Worm (Caenorhabditis elegans) whole organism, L2 larva: Measurements from ENCODE around the gene icap-1.
A peak's percentile ranks its signal among the peaks of the same experiment; 100 is the strongest.

Source experiments
- C34F6.9 ChIP-seq: fragments of 150-350 bp; optimal IDR thresholded peaks from 2 replicates; lab custom pipeline; 2014; ENCODE audit warnings: missing biosample characterization, missing genetic modification characterization
- F13H6.1 ChIP-seq: sonication (generic microtip); optimal IDR thresholded peaks from 2 replicates; lab custom pipeline; 2016; ENCODE audit warnings: missing genetic modification characterization, missing compliant biosample characterization
- R02D3.7 ChIP-seq: fragments of 150-350 bp; optimal IDR thresholded peaks from 2 replicates; lab custom pipeline; 2014; ENCODE audit warnings: missing biosample characterization, missing genetic modification characterization
- alr-1 ChIP-seq: fragments of 150-350 bp; optimal IDR thresholded peaks from 2 replicates; lab custom pipeline; 2014; ENCODE audit warnings: missing biosample characterization, missing genetic modification characterization
- aly-2 ChIP-seq: fragments of 150-350 bp; optimal IDR thresholded peaks from 2 replicates; lab custom pipeline; 2014; ENCODE audit warnings: missing biosample characterization, missing genetic modification characterization
- ama-1 ChIP-seq: fragments of 150-350 bp; optimal IDR thresholded peaks from 2 replicates; lab custom pipeline; 2018; ENCODE audit warnings: inconsistent platforms
- ceh-16 ChIP-seq: fragments of 150-350 bp; optimal IDR thresholded peaks from 2 replicates; lab custom pipeline; 2014; ENCODE audit warnings: missing biosample characterization, missing genetic modification characterization
- crh-2 ChIP-seq: sonication (generic microtip); optimal IDR thresholded peaks from 2 replicates; lab custom pipeline; 2017; ENCODE audit warnings: missing biosample characterization, missing genetic modification characterization
- egl-27 ChIP-seq: sonication (generic microtip); optimal IDR thresholded peaks from 3 replicates; lab custom pipeline; 2017; ENCODE audit warnings: missing biosample characterization, missing genetic modification reagents, missing genetic modification characterization
- fos-1 ChIP-seq: fragments of 150-350 bp; optimal IDR thresholded peaks from 2 replicates; lab custom pipeline; 2014; ENCODE audit warnings: missing biosample characterization, missing genetic modification characterization
- gmeb-1 ChIP-seq: fragments of 150-350 bp; optimal IDR thresholded peaks from 2 replicates; lab custom pipeline; 2014; ENCODE audit warnings: missing biosample characterization, missing genetic modification characterization
- lin-11 ChIP-seq: fragments of 150-350 bp; sonication (generic microtip); optimal IDR thresholded peaks from 2 replicates; lab custom pipeline; 2014; ENCODE audit warnings: missing biosample characterization, missing genetic modification characterization, inconsistent platforms, mixed read lengths
- lin-39 ChIP-seq: fragments of 150-350 bp; optimal IDR thresholded peaks from 2 replicates; lab custom pipeline; 2014; ENCODE audit warnings: missing biosample characterization, missing genetic modification reagents, missing genetic modification characterization
- lsy-2 ChIP-seq, 2 experiments: fragments of 150-350 bp in 1 of 2; sonication (generic microtip) in 1 of 2; optimal IDR thresholded peaks; 2 replicates each; lab custom pipeline; 2014 to 2017; ENCODE audit warnings: missing biosample characterization in 2 of 2, missing genetic modification characterization in 2 of 2
- mbf-1 ChIP-seq: sonication (generic microtip); optimal IDR thresholded peaks from 2 replicates; lab custom pipeline; 2017; ENCODE audit warnings: missing biosample characterization, missing genetic modification characterization
- nhr-11 ChIP-seq: fragments of 150-350 bp; optimal IDR thresholded peaks from 2 replicates; lab custom pipeline; 2014; ENCODE audit warnings: missing biosample characterization, missing genetic modification characterization
- nhr-12 ChIP-seq: fragments of 150-350 bp; optimal IDR thresholded peaks from 2 replicates; lab custom pipeline; 2014; ENCODE audit warnings: missing biosample characterization, missing genetic modification characterization
- nhr-129 ChIP-seq: fragments of 150-350 bp; optimal IDR thresholded peaks from 2 replicates; lab custom pipeline; 2014; ENCODE audit warnings: missing biosample characterization, missing genetic modification characterization
- nhr-23 ChIP-seq: fragments of 150-350 bp; optimal IDR thresholded peaks from 2 replicates; lab custom pipeline; 2014; ENCODE audit warnings: missing biosample characterization, missing genetic modification reagents, missing genetic modification characterization
- nhr-25 ChIP-seq: fragments of 150-350 bp; sonication (generic microtip); optimal IDR thresholded peaks from 3 replicates; lab custom pipeline; 2014; ENCODE audit warnings: missing biosample characterization, missing genetic modification characterization
- skn-1 ChIP-seq: sonication (generic microtip); optimal IDR thresholded peaks from 2 replicates; lab custom pipeline; 2017; ENCODE audit warnings: missing biosample characterization, missing genetic modification characterization
- sma-3 ChIP-seq: sonication (generic microtip); optimal IDR thresholded peaks from 2 replicates; lab custom pipeline; 2016; ENCODE audit warnings: missing genetic modification reagents, missing genetic modification characterization, missing compliant biosample characterization
- sma-9 ChIP-seq, 2 experiments: fragments of 150-350 bp in 1 of 2; sonication (generic microtip) in 1 of 2; optimal IDR thresholded peaks; 2 replicates each; lab custom pipeline; 2014 to 2016; ENCODE audit warnings: missing genetic modification characterization in 2 of 2, mild to moderate bottlenecking in 1 of 2, missing biosample characterization in 1 of 2, missing compliant biosample characterization in 1 of 2, missing genetic modification reagents in 1 of 2, moderate library complexity in 1 of 2
- unc-55 ChIP-seq: fragments of 150-350 bp; sonication (generic microtip); optimal IDR thresholded peaks from 3 replicates; lab custom pipeline; 2014; ENCODE audit warnings: missing biosample characterization, missing genetic modification reagents, missing genetic modification characterization
- unc-62 ChIP-seq: fragments of 150-350 bp; optimal IDR thresholded peaks from 2 replicates; lab custom pipeline; 2014; ENCODE audit warnings: missing biosample characterization, missing genetic modification reagents, missing genetic modification characterization
- ztf-1 ChIP-seq: fragments of 200-800 bp; sonication (Bioruptor generic); conservative IDR thresholded peaks from 2 replicates; pipeline ENCODE4 v1.3.6; 2022; ENCODE audit warnings: missing genetic modification characterization, missing compliant biosample characterization
- ztf-4 ChIP-seq: fragments of 150-350 bp; optimal IDR thresholded peaks from 2 replicates; lab custom pipeline; 2014; ENCODE audit warnings: missing biosample characterization, missing genetic modification characterization

The icap-1 gene

ce11 chrIV:13763449-13763848, 23.3 kb downstream of the icap-1 start:
- TF ChIP-seq R02D3.7 (no peak), ama-1 (lab: Kevin White, UChicago) (no peak), unc-55 (peak; percentile 8), alr-1 (tag; lab: Kevin White, UChicago) (no peak), egl-27 (tag; lab: Kevin White, UChicago) (no peak), sma-9 (GFP tag; optimal IDR thresholded peaks at IDR 0.05; lab: Kevin White, UChicago) (no peak), sma-9 (tag; optimal IDR thresholded peaks at IDR 0.05; lab: Kevin White, UChicago) (no peak), mbf-1 (no peak), gmeb-1 (tag; lab: Kevin White, UChicago) (no peak), ztf-4 (tag; lab: Kevin White, UChicago) (no peak)

ce11 chrIV:13755619-13756018, 31.1 kb downstream of the icap-1 start:
- TF ChIP-seq nhr-12: no peak

- no peak for TF ChIP-seq crh-2 (tag; lab: Kevin White, UChicago)
Observed at ce11 chrIV:13750033-13750432, 36.7 kb downstream of the icap-1 start, which contains the start of gene sorb-1. Gene sorb-1, plus strand, starts transcription at chrIV:13750333.

- TF ChIP-seq C34F6.9 (tag; lab: Kevin White, UChicago) (peak; percentile 13), lin-39 (tag; lab: Kevin White, UChicago) (no peak), F13H6.1 (peak; percentile 63), ztf-1 (GFP tag; lab: Robert Waterston, UW) (no peak), nhr-129 (tag; lab: Kevin White, UChicago) (peak; percentile 87), lsy-2 (tag; optimal IDR thresholded peaks at IDR 0.05; lab: Kevin White, UChicago) (no peak), sma-3 (GFP tag; lab: Kevin White, UChicago) (no peak), R02D3.7 (no peak), gmeb-1 (tag; lab: Kevin White, UChicago) (no peak)
Observed at ce11 chrIV:13748798-13749197, 38.0 kb downstream of the icap-1 start.

ce11 chrIV:13745409-13745808, 41.4 kb downstream of the icap-1 start, which contains the start of gene C47A4.5:
Gene C47A4.5, plus strand, starts transcription at chrIV:13745709.
- TF ChIP-seq ceh-16 (tag; lab: Kevin White, UChicago): no peak
- no peak for TF ChIP-seq nhr-11

- TF ChIP-seq nhr-25: no peak
- TF ChIP-seq ama-1 (lab: Kevin White, UChicago): no peak
- TF ChIP-seq unc-55: no peak
- no peak for TF ChIP-seq skn-1
- TF ChIP-seq lin-11 (tag; lab: Kevin White, UChicago): no peak
- TF ChIP-seq aly-2 (tag; lab: Kevin White, UChicago): no peak
- no peak for TF ChIP-seq gmeb-1 (tag; lab: Kevin White, UChicago)
- TF ChIP-seq nhr-23: no peak
- no peak for TF ChIP-seq fos-1 (tag; lab: Kevin White, UChicago)
- no peak for TF ChIP-seq ztf-1 (GFP tag; lab: Robert Waterston, UW)
- no peak for TF ChIP-seq unc-62 (GFP tag; lab: Kevin White, UChicago)
Observed at ce11 chrIV:13742244-13742643, 44.5 kb downstream of the icap-1 start, which contains the start of gene C47A4.3. Gene C47A4.3, minus strand, starts transcription at chrIV:13742344.
